Fruit fly (Drosophila melanogaster) whole organism, adult: ENCODE data around the gene CG3407.

Source experiments
- CG11617 ChIP-seq: fragments of 200-800 bp; sonication (Bioruptor generic); optimal IDR thresholded peaks from 2 replicates; lab custom pipeline; 2017; ENCODE audit warnings: mild to moderate bottlenecking, missing biosample characterization, missing genetic modification reagents, missing genetic modification characterization
- CG12768 ChIP-seq: fragments of 200-800 bp; sonication (Bioruptor generic); optimal IDR thresholded peaks from 2 replicates; lab custom pipeline; 2017; ENCODE audit warnings: missing biosample characterization, missing genetic modification characterization, mild to moderate bottlenecking, moderate library complexity, missing genetic modification reagents
- CG14711 ChIP-seq: fragments of 200-800 bp; sonication (Bioruptor generic); optimal IDR thresholded peaks from 2 replicates; lab custom pipeline; 2018; ENCODE audit warnings: missing biosample characterization, mild to moderate bottlenecking, missing genetic modification characterization, moderate library complexity
- CG1620 ChIP-seq: fragments of 200-800 bp; sonication (Bioruptor generic); optimal IDR thresholded peaks from 2 replicates; lab custom pipeline; 2016; ENCODE audit warnings: missing biosample characterization, missing genetic modification characterization
- CG33017 ChIP-seq: fragments of 200-800 bp; sonication (Bioruptor generic); optimal IDR thresholded peaks from 2 replicates; lab custom pipeline; 2018; ENCODE audit warnings: missing biosample characterization, mild to moderate bottlenecking, missing genetic modification characterization, moderate library complexity
- CG5204 ChIP-seq: fragments of 200-800 bp; sonication (Bioruptor generic); optimal IDR thresholded peaks from 2 replicates; lab custom pipeline; 2016; ENCODE audit warnings: missing biosample characterization, missing genetic modification characterization
- CG7045 ChIP-seq: fragments of 200-800 bp; sonication (Bioruptor generic); optimal IDR thresholded peaks from 2 replicates; lab custom pipeline; 2017; ENCODE audit warnings: missing biosample characterization, mild to moderate bottlenecking, missing genetic modification characterization
- CG7101 ChIP-seq: fragments of 200-800 bp; sonication (Bioruptor generic); optimal IDR thresholded peaks from 2 replicates; lab custom pipeline; 2018; ENCODE audit warnings: missing biosample characterization, mild to moderate bottlenecking, missing genetic modification characterization, moderate library complexity
- Clk ChIP-seq: fragments of 200-800 bp; sonication (Bioruptor generic); optimal IDR thresholded peaks from 2 replicates; lab custom pipeline; 2017; ENCODE audit warnings: missing biosample characterization, missing genetic modification characterization
- Crg-1 ChIP-seq: fragments of 200-800 bp; sonication (Bioruptor generic); optimal IDR thresholded peaks from 2 replicates; lab custom pipeline; 2016; ENCODE audit warnings: missing biosample characterization, missing genetic modification characterization
- Hr96 ChIP-seq: fragments of 200-800 bp; sonication (Bioruptor generic); optimal IDR thresholded peaks from 2 replicates; lab custom pipeline; 2016; ENCODE audit warnings: missing biosample characterization, missing genetic modification characterization
- Mnt ChIP-seq: fragments of 200-800 bp; sonication (Bioruptor generic); optimal IDR thresholded peaks from 2 replicates; lab custom pipeline; 2016; ENCODE audit warnings: missing biosample characterization, mild to moderate bottlenecking, missing genetic modification characterization
- bab1 ChIP-seq: fragments of 200-800 bp; sonication (Bioruptor generic); optimal IDR thresholded peaks from 3 replicates; lab custom pipeline; 2019; ENCODE audit warnings: missing biosample characterization, mild to moderate bottlenecking, missing genetic modification characterization, moderate library complexity
- cic ChIP-seq: fragments of 200-800 bp; sonication (Bioruptor generic); optimal IDR thresholded peaks from 2 replicates; lab custom pipeline; 2017; ENCODE audit warnings: missing biosample characterization, mild to moderate bottlenecking, missing genetic modification characterization, moderate library complexity
- cnc ChIP-seq, 2 experiments: fragments of >200 bp; optimal IDR thresholded peaks; 2 replicates each; lab custom pipeline; 2017
- kay ChIP-seq: fragments of 200-800 bp; sonication (Bioruptor generic); peaks from one replicate; lab custom pipeline; 2016; ENCODE audit warnings: missing biosample characterization, missing genetic modification characterization, borderline replicate concordance
- ovo ChIP-seq: fragments of 200-800 bp; sonication (Bioruptor generic); optimal IDR thresholded peaks from 2 replicates; lab custom pipeline; 2016; ENCODE audit warnings: missing biosample characterization, missing genetic modification characterization
- pad ChIP-seq: fragments of 200-800 bp; sonication (Bioruptor generic); optimal IDR thresholded peaks from 3 replicates; lab custom pipeline; 2017; ENCODE audit warnings: missing biosample characterization, missing genetic modification characterization, mild to moderate bottlenecking, moderate library complexity, missing genetic modification reagents
- tj ChIP-seq: fragments of 200-800 bp; sonication (Bioruptor generic); optimal IDR thresholded peaks from 3 replicates; lab custom pipeline; 2017; ENCODE audit warnings: missing biosample characterization, mild to moderate bottlenecking, missing genetic modification characterization, moderate library complexity
- toe ChIP-seq: fragments of 200-800 bp; sonication (Bioruptor generic); optimal IDR thresholded peaks from 2 replicates; lab custom pipeline; 2016; ENCODE audit warnings: missing biosample characterization, missing genetic modification characterization

CG3407 gene

DNA sequence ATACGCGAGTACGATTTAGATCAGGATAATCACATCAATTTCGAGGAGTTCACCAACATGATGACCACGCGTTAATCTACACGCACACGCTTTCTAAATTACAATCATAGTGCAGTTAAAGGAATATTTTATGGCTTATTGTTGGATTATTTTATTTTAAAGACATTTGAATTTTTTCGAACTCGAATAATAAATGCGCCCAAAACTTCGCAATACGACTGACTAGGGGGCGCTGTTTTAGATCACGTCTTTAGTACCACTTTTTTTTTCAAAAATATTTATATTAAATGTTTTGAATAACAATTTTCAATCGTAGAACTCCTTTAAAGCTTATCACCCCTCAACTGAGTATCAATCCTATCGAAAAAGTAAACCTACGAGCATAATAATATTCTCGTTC, 27.8 kb downstream of the CG3407 start:
- TF ChIP-seq cnc (optimal IDR thresholded peaks at IDR 0.05; lab: Kevin White, UChicago): no peak
- TF ChIP-seq tj (GFP tag; lab: Kevin White, UChicago): no peak
- no peak for TF ChIP-seq CG11617
- no peak for TF ChIP-seq pad (GFP tag; lab: Kevin White, UChicago)
- TF ChIP-seq CG14711 (tag; lab: Kevin White, UChicago): no peak
- no peak for TF ChIP-seq CG7101
- no peak for TF ChIP-seq toe (GFP tag; lab: Kevin White, UChicago)
- no peak for TF ChIP-seq kay
- TF ChIP-seq Crg-1 (GFP tag; lab: Kevin White, UChicago): no peak
- no peak for TF ChIP-seq Hr96
- no peak for TF ChIP-seq CG5204 (GFP tag; lab: Kevin White, UChicago)
- TF ChIP-seq CG33017 (tag; lab: Kevin White, UChicago): no peak
- TF ChIP-seq ovo (GFP tag; lab: Kevin White, UChicago): no peak
- no peak for TF ChIP-seq cic (GFP tag; lab: Kevin White, UChicago)
- TF ChIP-seq CG12768 (GFP tag; lab: Kevin White, UChicago): no peak
- TF ChIP-seq CG1620: no peak
- no peak for TF ChIP-seq bab1 (GFP tag; lab: Kevin White, UChicago)
- TF ChIP-seq CG7045 (GFP tag; lab: Kevin White, UChicago): no peak
- no peak for TF ChIP-seq Mnt (GFP tag; lab: Kevin White, UChicago)
- TF ChIP-seq Clk (GFP tag; lab: Kevin White, UChicago): no peak

- TF ChIP-seq CG7045 (GFP tag; lab: Kevin White, UChicago) (no peak), ovo (GFP tag; lab: Kevin White, UChicago) (no peak), CG11617 (no peak), Hr96 (no peak), toe (GFP tag; lab: Kevin White, UChicago) (no peak), Crg-1 (GFP tag; lab: Kevin White, UChicago) (no peak)
These were observed 28.8 kb downstream of the CG3407 start, which contains the start of gene CG31960 for dm6 chr2L:3784268-3784997. Gene CG31960 (plus strand): TSS chr2L:3784947.

dm6 chr2L:3781132-3781877, 31.9 kb downstream of the CG3407 start:
- TF ChIP-seq Clk (GFP tag; lab: Kevin White, UChicago) (no peak), kay (no peak), ovo (GFP tag; lab: Kevin White, UChicago) (no peak), CG11617 (no peak), CG7045 (GFP tag; lab: Kevin White, UChicago) (no peak), cic (GFP tag; lab: Kevin White, UChicago) (no peak), CG14711 (tag; lab: Kevin White, UChicago) (no peak), Mnt (GFP tag; lab: Kevin White, UChicago) (no peak), CG7101 (no peak), toe (GFP tag; lab: Kevin White, UChicago) (no peak), CG1620 (no peak), CG5204 (GFP tag; lab: Kevin White, UChicago) (no peak)

dm6 chr2L:3780587-3780986, 32.6 kb downstream of the CG3407 start:
- no peak for TF ChIP-seq Crg-1 (GFP tag; lab: Kevin White, UChicago)

DNA sequence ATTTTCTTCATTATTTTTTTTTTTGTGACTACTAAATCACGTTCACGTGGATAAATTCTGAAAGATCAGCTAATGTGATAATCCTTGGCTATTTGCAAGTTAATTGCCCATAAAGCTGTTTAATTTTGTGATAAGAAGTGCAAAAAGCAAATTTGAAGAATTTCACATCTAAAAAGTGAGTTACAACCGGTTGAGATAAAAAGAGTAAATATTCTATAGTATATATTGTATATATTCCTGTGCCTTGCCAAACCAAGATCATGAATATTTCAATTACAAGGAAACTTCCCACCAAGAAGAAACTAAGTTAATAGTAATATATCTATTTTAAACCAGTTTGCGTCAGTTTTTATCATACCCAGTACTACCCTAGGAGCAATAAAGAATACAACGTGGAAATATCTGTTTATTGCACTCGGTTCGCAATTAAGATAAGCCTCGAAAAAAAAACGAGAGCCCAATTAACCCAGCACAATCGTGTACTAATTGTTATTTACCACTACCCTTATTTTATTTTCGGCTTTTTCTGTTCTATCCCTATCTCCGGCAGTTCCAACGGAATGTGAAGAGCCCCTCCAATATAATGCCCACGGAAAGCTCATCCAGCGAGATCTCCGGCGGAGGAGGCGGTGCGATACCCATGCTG, 33.9 kb downstream of the CG3407 start:
- no peak for TF ChIP-seq ovo (GFP tag; lab: Kevin White, UChicago)
- TF ChIP-seq CG14711 (tag; lab: Kevin White, UChicago): no peak
- peak; percentile 22 for TF ChIP-seq CG7045 (GFP tag; lab: Kevin White, UChicago)
- TF ChIP-seq Crg-1 (GFP tag; lab: Kevin White, UChicago): no peak
- peak; percentile 36 for TF ChIP-seq CG7101
- TF ChIP-seq CG1620: no peak
- no peak for TF ChIP-seq Clk (GFP tag; lab: Kevin White, UChicago)
- TF ChIP-seq tj (GFP tag; lab: Kevin White, UChicago): no peak
- peak; percentile 82 for TF ChIP-seq kay
- TF ChIP-seq CG5204 (GFP tag; lab: Kevin White, UChicago): peak; percentile 9
- TF ChIP-seq Mnt (GFP tag; lab: Kevin White, UChicago): no peak
- TF ChIP-seq Hr96: peak; percentile 9
- TF ChIP-seq cic (GFP tag; lab: Kevin White, UChicago): peak; percentile 68
- TF ChIP-seq pad (GFP tag; lab: Kevin White, UChicago): no peak
- peak; percentile 3 for TF ChIP-seq bab1 (GFP tag; lab: Kevin White, UChicago)
- TF ChIP-seq CG11617: peak; percentile 78
- peak; percentile 39 for TF ChIP-seq CG12768 (GFP tag; lab: Kevin White, UChicago)
- no peak for TF ChIP-seq cnc (optimal IDR thresholded peaks at IDR 0.05; lab: Kevin White, UChicago)
- peak; percentile 26 for TF ChIP-seq toe (GFP tag; lab: Kevin White, UChicago)
- peak; percentile 80 for TF ChIP-seq CG33017 (tag; lab: Kevin White, UChicago)
